Fruit fly (Drosophila melanogaster): Measurements from ENCODE around the gene CG5418.

CG5418 gene

dm6 chr2L:12455049-12455448 lies 2.0 kb upstream of the CG5418 start:
- TF ChIP-seq CG13287 (GFP tag; IDR thresholded peaks at IDR 0.05; ENCODE audit: partially characterized antibody) (0 out of 2 replicates have a peak, but pooled peaks have one; percentile 26), CG8290 (GFP tag; optimal IDR thresholded peaks at IDR 0.05) (no peak), CG8290 (tag; optimal IDR thresholded peaks at IDR 0.05) (peak in 1 of 2 experiments; percentile 9), gro (GFP tag; optimal IDR thresholded peaks at IDR 0.05) (peak; percentile 10), CG7786 (GFP tag; optimal IDR thresholded peaks at IDR 0.05) (no peak), tup (GFP tag; optimal IDR thresholded peaks at IDR 0.05) (no peak), Dp (GFP tag; optimal IDR thresholded peaks at IDR 0.05) (peak; percentile 16), CG2199 (GFP tag; IDR thresholded peaks at IDR 0.05) (peak; percentile 74; the same call in 1 of the 3 replicates), CG6272 (GFP tag; IDR thresholded peaks at IDR 0.05) (no peak), stwl (tag; optimal IDR thresholded peaks at IDR 0.05) (peak; percentile 63), CG9932 (GFP tag; IDR thresholded peaks at IDR 0.05) (0 out of 2 replicates have a peak, but pooled peaks have one; percentile 26), CG1647 (GFP tag; optimal IDR thresholded peaks at IDR 0.05) (no peak), amos (GFP tag; IDR thresholded peaks at IDR 0.05; ENCODE audit: partially characterized antibody) (peak; percentile 42; the same call in 1 of the 2 replicates), pita (GFP tag; optimal IDR thresholded peaks at IDR 0.05) (peak; percentile 31), CTCF (GFP tag; optimal IDR thresholded peaks at IDR 0.05) (peak; percentile 73), Meics (GFP tag; optimal IDR thresholded peaks at IDR 0.05) (peak; percentile 49), CG11695 (GFP tag; IDR thresholded peaks at IDR 0.05) (0 out of 3 replicates have a peak, but pooled peaks have one; percentile 20), Hr78 (GFP tag; optimal IDR thresholded peaks at IDR 0.05) (no peak), CG11504 (tag; optimal IDR thresholded peaks at IDR 0.05) (peak; percentile 36), Bgb (GFP tag; IDR thresholded peaks at IDR 0.05; ENCODE audit: partially characterized antibody) (peak; percentile 42; the same call in 1 of the 2 replicates), insv (GFP tag; optimal IDR thresholded peaks at IDR 0.05) (peak in 1 of 2 experiments; percentile 71), lab (GFP tag; optimal IDR thresholded peaks at IDR 0.05) (no peak), zfh2 (GFP tag; optimal IDR thresholded peaks at IDR 0.05) (no peak), HmgZ (tag; optimal IDR thresholded peaks at IDR 0.05) (peak; percentile 67), E2f2 (GFP tag; IDR thresholded peaks at IDR 0.05) (peak; percentile 22; the same call in 1 of the 2 replicates), tll (GFP tag; optimal IDR thresholded peaks at IDR 0.05) (peak in 1 of 2 experiments; percentile 3)

- TF ChIP-seq Pdp1 (GFP tag; optimal IDR thresholded peaks at IDR 0.05) (no peak), Nf-YA (GFP tag; IDR thresholded peaks at IDR 0.05) (no peak), CG2116 (GFP tag; optimal IDR thresholded peaks at IDR 0.05) (no peak), Rfx (GFP tag; IDR thresholded peaks at IDR 0.05) (no peak), yki (optimal IDR thresholded peaks at IDR 0.05) (no peak), CG12236 (GFP tag; optimal IDR thresholded peaks at IDR 0.05) (no peak), stc (GFP tag; IDR thresholded peaks at IDR 0.05) (no peak), CG11696 (GFP tag; IDR thresholded peaks at IDR 0.05) (no peak), CG2120 (GFP tag; optimal IDR thresholded peaks at IDR 0.05) (no peak), CG15601 (tag; optimal IDR thresholded peaks at IDR 0.05) (no peak), CG14860 (GFP tag; IDR thresholded peaks at IDR 0.05; ENCODE audit: partially characterized antibody) (no peak), cas (GFP tag; IDR thresholded peaks at IDR 0.05) (no peak), Dp (GFP tag; optimal IDR thresholded peaks at IDR 0.05) (no peak), Hmr (GFP tag; optimal IDR thresholded peaks at IDR 0.05) (no peak), Dbx (GFP tag; IDR thresholded peaks at IDR 0.05) (no peak), nerfin-1 (tag; optimal IDR thresholded peaks at IDR 0.05) (no peak), CG34376 (GFP tag; optimal IDR thresholded peaks at IDR 0.05) (no peak), CG4820 (GFP tag; optimal IDR thresholded peaks at IDR 0.05) (no peak), lab (GFP tag; optimal IDR thresholded peaks at IDR 0.05) (peak; percentile 22), pros (GFP tag; optimal IDR thresholded peaks at IDR 0.05) (no peak), CG1832 (GFP tag; optimal IDR thresholded peaks at IDR 0.05) (no peak), Scr (GFP tag; IDR thresholded peaks at IDR 0.05; ENCODE audit: partially characterized antibody) (no peak), Ravus (GFP tag; IDR thresholded peaks at IDR 0.05) (no peak), Jarid2 (GFP tag; optimal IDR thresholded peaks at IDR 0.05) (peak; percentile 70), CG3281 (GFP tag; optimal IDR thresholded peaks at IDR 0.05) (no peak), CG16779 (GFP tag; IDR thresholded peaks at IDR 0.05) (no peak), CG7745 (tag; optimal IDR thresholded peaks at IDR 0.05) (no peak)
Measured at dm6 chr2L:12448082-12448621, 4.9 kb downstream of the CG5418 start, which contains the start of the genes CG5421 and Oatp33Eb. Gene CG5421 (minus strand): TSS chr2L:12448132. Gene Oatp33Eb (plus strand): TSS chr2L:12448484.
